Fruit fly (Drosophila melanogaster) whole organism, embryonic: ENCODE results near the gene CG31436.

ENCODE experiments used
- ATbp ChIP-seq: fragments of 200-800 bp; sonication (Bioruptor generic); optimal IDR thresholded peaks from 2 replicates; lab custom pipeline; 2017; ENCODE audit warnings: missing biosample characterization, mild to moderate bottlenecking, missing genetic modification characterization, missing genetic modification reagents
- Adf1 ChIP-seq: fragments of 200-800 bp; sonication (Bioruptor generic); IDR thresholded peaks from 2 replicates; pipeline ENCODE4 v1.3.6; 2022; ENCODE audit warnings: missing biosample characterization, missing genetic modification characterization
- Asciz ChIP-seq: fragments of 200-800 bp; sonication (Bioruptor generic); optimal IDR thresholded peaks from 2 replicates; lab custom pipeline; 2017; ENCODE audit warnings: missing biosample characterization, mild to moderate bottlenecking, missing genetic modification characterization, missing genetic modification reagents
- Blimp-1 ChIP-seq: fragments of 200-800 bp; sonication (Bioruptor generic); optimal IDR thresholded peaks from 3 replicates; lab custom pipeline; 2018; ENCODE audit warnings: missing biosample characterization, missing genetic modification characterization, mild to moderate bottlenecking, moderate library complexity, missing genetic modification reagents
- BtbVII ChIP-seq: fragments of 200-800 bp; sonication (Bioruptor generic); optimal IDR thresholded peaks from 3 replicates; lab custom pipeline; 2017; ENCODE audit warnings: missing biosample characterization, mild to moderate bottlenecking, missing genetic modification characterization
- CG10267 ChIP-seq: fragments of 200-800 bp; sonication (Bioruptor generic); optimal IDR thresholded peaks from 2 replicates; lab custom pipeline; 2018; ENCODE audit warnings: missing biosample characterization, mild to moderate bottlenecking, missing genetic modification characterization, moderate library complexity
- CG11093 ChIP-seq: fragments of 200-800 bp; sonication (Bioruptor generic); IDR thresholded peaks from 3 replicates; pipeline ENCODE4 v1.3.6; 2022; ENCODE audit warnings: missing biosample characterization, missing genetic modification characterization
- CG12104 ChIP-seq: fragments of 200-800 bp; sonication (Bioruptor generic); optimal IDR thresholded peaks from 3 replicates; lab custom pipeline; 2016; ENCODE audit warnings: missing biosample characterization, missing genetic modification characterization
- CG12299 ChIP-seq: fragments of 200-800 bp; sonication (Bioruptor generic); optimal IDR thresholded peaks from 2 replicates; lab custom pipeline; 2018; ENCODE audit warnings: missing biosample characterization, mild to moderate bottlenecking, missing genetic modification characterization
- CG18599 ChIP-seq: fragments of 200-800 bp; sonication (Bioruptor generic); optimal IDR thresholded peaks from 3 replicates; lab custom pipeline; 2017; ENCODE audit warnings: missing biosample characterization, missing genetic modification characterization, mild to moderate bottlenecking, moderate library complexity, missing genetic modification reagents
- CG2129 ChIP-seq: fragments of 200-800 bp; sonication (Bioruptor generic); IDR thresholded peaks from 2 replicates; pipeline ENCODE4 v1.3.6; 2022; ENCODE audit warnings: missing biosample characterization, missing genetic modification characterization; ENCODE audit not compliant: partially characterized antibody
- CG30431 ChIP-seq: fragments of 200-800 bp; sonication (Bioruptor generic); optimal IDR thresholded peaks from 2 replicates; lab custom pipeline; 2017; ENCODE audit warnings: missing biosample characterization, missing genetic modification characterization
- CG6175 ChIP-seq: fragments of 200-800 bp; sonication (Bioruptor generic); IDR thresholded peaks from 3 replicates; pipeline ENCODE4 v1.3.6; 2022; ENCODE audit warnings: missing biosample characterization, missing genetic modification characterization
- CG6791 ChIP-seq: fragments of 200-800 bp; sonication (Bioruptor generic); IDR thresholded peaks from 3 replicates; pipeline ENCODE4 v1.3.6; 2022; ENCODE audit warnings: missing biosample characterization, missing genetic modification characterization; ENCODE audit not compliant: partially characterized antibody
- CG8478 ChIP-seq: fragments of >200 bp; optimal IDR thresholded peaks from 2 replicates; lab custom pipeline; 2018
- CoRest ChIP-seq: fragments of 200-800 bp; sonication (Bioruptor generic); optimal IDR thresholded peaks from 3 replicates; lab custom pipeline; 2018; ENCODE audit warnings: missing biosample characterization, mild to moderate bottlenecking, missing genetic modification characterization, moderate library complexity
- CrebB ChIP-seq: fragments of 200-800 bp; sonication (Bioruptor generic); optimal IDR thresholded peaks from 3 replicates; lab custom pipeline; 2018; ENCODE audit warnings: missing biosample characterization, mild to moderate bottlenecking, missing genetic modification characterization
- D19B ChIP-seq: fragments of 200-800 bp; sonication (Bioruptor generic); optimal IDR thresholded peaks from 2 replicates; lab custom pipeline; 2017; ENCODE audit warnings: missing biosample characterization, mild to moderate bottlenecking, missing genetic modification characterization
- Ets65A ChIP-seq: fragments of 200-800 bp; sonication (Bioruptor generic); peaks from one replicate; lab custom pipeline; 2016; ENCODE audit warnings: missing biosample characterization, missing genetic modification characterization
- Ets97D ChIP-seq: fragments of 200-800 bp; sonication (Bioruptor generic); optimal IDR thresholded peaks from 3 replicates; lab custom pipeline; 2016; ENCODE audit warnings: missing biosample characterization, missing genetic modification characterization
- Fer1 ChIP-seq: fragments of 200-800 bp; sonication (Bioruptor generic); optimal IDR thresholded peaks from 2 replicates; lab custom pipeline; 2017; ENCODE audit warnings: missing biosample characterization, mild to moderate bottlenecking, missing genetic modification characterization
- GATAe ChIP-seq: fragments of 200-800 bp; sonication (Bioruptor generic); conservative IDR thresholded peaks from 2 replicates; pipeline ENCODE4 v1.3.6; 2022; ENCODE audit warnings: missing biosample characterization, missing genetic modification characterization
- Hey ChIP-seq: fragments of 200-800 bp; sonication (Bioruptor generic); optimal IDR thresholded peaks from 3 replicates; lab custom pipeline; 2018; ENCODE audit warnings: missing biosample characterization, mild to moderate bottlenecking, missing genetic modification characterization
- Hmr ChIP-seq: fragments of 200-800 bp; sonication (Bioruptor generic); optimal IDR thresholded peaks from 3 replicates; lab custom pipeline; 2017; ENCODE audit warnings: mild to moderate bottlenecking, missing biosample characterization, missing genetic modification reagents, missing genetic modification characterization
- MTF-1 ChIP-seq: fragments of 200-800 bp; sonication (Bioruptor generic); optimal IDR thresholded peaks from 2 replicates; lab custom pipeline; 2018; ENCODE audit warnings: missing biosample characterization, mild to moderate bottlenecking, missing genetic modification characterization, borderline replicate concordance
- Med ChIP-seq: fragments of 200-800 bp; sonication (Bioruptor generic); peaks from one replicate; lab custom pipeline; 2016; ENCODE audit warnings: missing biosample characterization, missing genetic modification characterization, mild to moderate bottlenecking, inconsistent platforms, moderate library complexity
- Mrtf ChIP-seq: fragments of 200-800 bp; sonication (Bioruptor generic); IDR thresholded peaks from 3 replicates; pipeline ENCODE4 v1.3.6; 2022; ENCODE audit warnings: missing biosample characterization, missing genetic modification characterization
- Ssrp ChIP-seq: fragments of 200-800 bp; sonication (Bioruptor generic); optimal IDR thresholded peaks from 2 replicates; lab custom pipeline; 2018; ENCODE audit warnings: missing biosample characterization, mild to moderate bottlenecking, missing genetic modification characterization, moderate library complexity
- Xbp1 ChIP-seq: fragments of 200-800 bp; sonication (Bioruptor generic); optimal IDR thresholded peaks from 3 replicates; lab custom pipeline; 2016; ENCODE audit warnings: missing biosample characterization, mild to moderate bottlenecking, missing genetic modification characterization
- ara ChIP-seq: fragments of 200-800 bp; sonication (Bioruptor generic); IDR thresholded peaks from 2 replicates; pipeline ENCODE4 v1.3.6; 2022; ENCODE audit warnings: missing biosample characterization, missing genetic modification characterization
- cg ChIP-seq: fragments of 200-800 bp; sonication (Bioruptor generic); optimal IDR thresholded peaks from 3 replicates; lab custom pipeline; 2019; ENCODE audit warnings: missing biosample characterization, mild to moderate bottlenecking, missing genetic modification characterization, moderate library complexity
- exex ChIP-seq: fragments of 200-800 bp; sonication (Bioruptor generic); optimal IDR thresholded peaks from 4 replicates; lab custom pipeline; 2018; ENCODE audit warnings: missing biosample characterization, mild to moderate bottlenecking, missing genetic modification characterization, moderate library complexity
- fd96Cb ChIP-seq: fragments of 200-800 bp; sonication (Bioruptor generic); optimal IDR thresholded peaks from 2 replicates; lab custom pipeline; 2018; ENCODE audit warnings: missing biosample characterization, mild to moderate bottlenecking, missing genetic modification characterization, moderate library complexity
- ftz-f1 ChIP-seq: fragments of 200-800 bp; sonication (Bioruptor generic); optimal IDR thresholded peaks from 2 replicates; lab custom pipeline; 2016; ENCODE audit warnings: missing biosample characterization, missing genetic modification characterization
- grau ChIP-seq: fragments of 200-800 bp; optimal IDR thresholded peaks from 3 replicates; lab custom pipeline; 2019; ENCODE audit warnings: missing biosample characterization, mild to moderate bottlenecking, missing genetic modification characterization, moderate library complexity
- lab ChIP-seq: fragments of 200-800 bp; sonication (Bioruptor generic); optimal IDR thresholded peaks from 3 replicates; lab custom pipeline; 2017; ENCODE audit warnings: missing biosample characterization, missing genetic modification characterization, mild to moderate bottlenecking, moderate library complexity, missing genetic modification reagents
- lbe ChIP-seq: fragments of 200-800 bp; sonication (Bioruptor generic); optimal IDR thresholded peaks from 2 replicates; lab custom pipeline; 2016; ENCODE audit warnings: missing biosample characterization, mild to moderate bottlenecking, missing genetic modification characterization
- p53 ChIP-seq: fragments of 200-800 bp; sonication (Bioruptor generic); optimal IDR thresholded peaks from 2 replicates; lab custom pipeline; 2016; ENCODE audit warnings: missing biosample characterization, missing genetic modification characterization
- pfk ChIP-seq: fragments of 200-800 bp; sonication (Bioruptor generic); optimal IDR thresholded peaks from 2 replicates; lab custom pipeline; 2018; ENCODE audit warnings: missing biosample characterization, mild to moderate bottlenecking, missing genetic modification characterization, moderate library complexity
- ssp ChIP-seq: fragments of 200-800 bp; sonication (Bioruptor generic); IDR thresholded peaks from 2 replicates; pipeline ENCODE4 v1.3.6; 2022; ENCODE audit warnings: missing biosample characterization, missing genetic modification characterization
- tin ChIP-seq: fragments of 200-800 bp; sonication (Bioruptor generic); optimal IDR thresholded peaks from 3 replicates; lab custom pipeline; 2016; ENCODE audit warnings: missing biosample characterization, missing genetic modification characterization
- usp ChIP-seq: fragments of >200 bp; optimal IDR thresholded peaks from 2 replicates; lab custom pipeline; 2017; ENCODE audit warnings: missing biosample characterization, missing genetic modification characterization

Gene CG31436

dm6 chr3R:25275276-25275675 lies 28.7 kb upstream of the CG31436 start (continued):
- peak; percentile 66 for TF ChIP-seq BtbVII
- peak; percentile 68 for TF ChIP-seq CG18599 (GFP tag; lab: Kevin White, UChicago)
- TF ChIP-seq Adf1 (GFP tag; lab: Robert Waterston, UW): no peak
- 0 out of 2 replicates have a peak, but pooled peaks have one; percentile 9 for TF ChIP-seq GATAe (GFP tag; lab: Robert Waterston, UW)
- TF ChIP-seq CG6175 (GFP tag; lab: Robert Waterston, UW): no peak
- TF ChIP-seq ftz-f1 (GFP tag; lab: Kevin White, UChicago): no peak
- TF ChIP-seq CrebB (tag; lab: Kevin White, UChicago): peak; percentile 60
- peak; percentile 81 for TF ChIP-seq Fer1 (GFP tag; lab: Kevin White, UChicago)
- TF ChIP-seq ssp (GFP tag; lab: Robert Waterston, UW): no peak
- TF ChIP-seq Blimp-1 (GFP tag; lab: Kevin White, UChicago): no peak
- TF ChIP-seq grau (tag; lab: Kevin White, UChicago): peak; percentile 15
- TF ChIP-seq tin (GFP tag; lab: Kevin White, UChicago): no peak
- no peak for TF ChIP-seq Xbp1 (GFP tag; lab: Kevin White, UChicago)
- TF ChIP-seq p53 (GFP tag; lab: Kevin White, UChicago): no peak
- no peak for TF ChIP-seq CG6791 (GFP tag; lab: Robert Waterston, UW)
- TF ChIP-seq fd96Cb: no peak
- TF ChIP-seq lbe: no peak
- TF ChIP-seq exex (tag; lab: Kevin White, UChicago): peak; percentile 78
- TF ChIP-seq CoRest (tag; lab: Kevin White, UChicago): no peak
- peak; percentile 36 for TF ChIP-seq CG12299
- TF ChIP-seq cg (GFP tag; lab: Kevin White, UChicago): no peak
- peak; percentile 35 for TF ChIP-seq CG12104 (GFP tag; lab: Kevin White, UChicago)
- no peak for TF ChIP-seq D19B (GFP tag; lab: Kevin White, UChicago)
- TF ChIP-seq CG11093 (GFP tag; lab: Robert Waterston, UW): no peak
- TF ChIP-seq CG2129 (GFP tag; lab: Robert Waterston, UW): no peak
- TF ChIP-seq pfk (GFP tag; lab: Kevin White, UChicago): no peak
- no peak for TF ChIP-seq Ets97D
- no peak for TF ChIP-seq CG8478 (lab: Kevin White, UChicago)
- no peak for TF ChIP-seq CG30431
- no peak for TF ChIP-seq Hey
- TF ChIP-seq CG10267 (tag; lab: Kevin White, UChicago): no peak
- peak; percentile 75 for TF ChIP-seq Hmr (GFP tag; lab: Kevin White, UChicago)

DNA sequence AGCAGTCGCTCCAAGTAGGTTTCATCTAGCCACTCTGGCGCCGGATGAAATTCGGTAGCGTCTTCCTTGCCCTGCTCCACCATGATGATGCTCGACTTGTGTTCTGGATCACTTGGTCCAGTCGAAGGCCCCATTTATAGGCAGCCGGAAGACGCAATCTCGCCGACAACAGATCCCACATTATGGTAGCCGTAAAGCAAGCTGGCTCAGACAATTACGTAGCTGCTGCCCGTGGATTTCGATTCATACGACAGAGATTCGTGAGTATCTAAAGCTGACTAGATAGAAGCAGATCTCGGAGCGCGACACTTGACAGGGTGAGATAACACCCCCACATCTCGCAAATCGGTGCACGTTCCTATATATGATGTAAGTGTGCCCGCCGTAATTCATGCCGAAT lies 26.8 kb upstream of the CG31436 start, which contains the start of gene CG10513:
CG10513 (minus strand) TSS at position 101 of the 400 bp plus-strand sequence.
- TF ChIP-seq Ets65A (GFP tag; lab: Kevin White, UChicago): peak; percentile 26
- TF ChIP-seq Mrtf (GFP tag; lab: Robert Waterston, UW): 0 out of 3 replicates have a peak, but pooled peaks have one; percentile 8
- TF ChIP-seq Ssrp (tag; lab: Kevin White, UChicago): no peak
- TF ChIP-seq, all 482 proteins: peak for 2

dm6 chr3R:25279796-25280350 lies 24.1 kb upstream of the CG31436 start, which contains the start of gene CG10514:
CG10514 (minus strand) TSS chr3R:25279846.
- TF ChIP-seq Asciz (peak; percentile 6), CG18599 (GFP tag; lab: Kevin White, UChicago) (peak; percentile 25), ATbp (peak; percentile 6), ara (GFP tag; lab: Robert Waterston, UW) (no peak), lab (GFP tag; lab: Kevin White, UChicago) (peak; percentile 24), Med (peak; percentile 51), MTF-1 (peak; percentile 60), usp (GFP tag; lab: Kevin White, UChicago) (no peak)
